Fruit fly (Drosophila melanogaster) whole organism, embryonic: Measurements from ENCODE around the gene CG12289.

Experiments used
- CG1024 ChIP-seq: fragments of 200-800 bp; sonication (Bioruptor generic); IDR thresholded peaks from 2 replicates; pipeline ENCODE4 v1.3.6; 2022; ENCODE audit warnings: missing biosample characterization, missing genetic modification characterization
- CG10267 ChIP-seq: fragments of 200-800 bp; sonication (Bioruptor generic); optimal IDR thresholded peaks from 2 replicates; lab custom pipeline; 2018; ENCODE audit warnings: missing biosample characterization, mild to moderate bottlenecking, missing genetic modification characterization, moderate library complexity
- CG10959 ChIP-seq: fragments of 200-800 bp; sonication (Bioruptor generic); IDR thresholded peaks from 2 replicates; pipeline ENCODE4 v1.3.6; 2022; ENCODE audit warnings: missing biosample characterization, missing genetic modification characterization
- CG10979 ChIP-seq: fragments of 200-800 bp; sonication (Bioruptor generic); optimal IDR thresholded peaks from 2 replicates; lab custom pipeline; 2018; ENCODE audit warnings: missing biosample characterization, mild to moderate bottlenecking, missing genetic modification characterization, moderate library complexity
- CG11398 ChIP-seq: fragments of 200-800 bp; sonication (Bioruptor generic); optimal IDR thresholded peaks from 2 replicates; lab custom pipeline; 2016; ENCODE audit warnings: missing biosample characterization, missing genetic modification characterization
- CG11723 ChIP-seq: fragments of 200-800 bp; sonication (Bioruptor generic); optimal IDR thresholded peaks from 2 replicates; lab custom pipeline; 2017; ENCODE audit warnings: missing biosample characterization, mild to moderate bottlenecking, missing genetic modification characterization
- CG12744 ChIP-seq: fragments of 200-800 bp; sonication (Bioruptor generic); optimal IDR thresholded peaks from 2 replicates; lab custom pipeline; 2016; ENCODE audit warnings: missing biosample characterization, missing genetic modification characterization
- CG13424 ChIP-seq: fragments of 200-800 bp; sonication (Bioruptor generic); optimal IDR thresholded peaks from 2 replicates; lab custom pipeline; 2019; ENCODE audit warnings: missing biosample characterization, mild to moderate bottlenecking, missing genetic modification characterization, moderate library complexity
- CG15479 ChIP-seq: fragments of 200-800 bp; sonication (Bioruptor generic); optimal IDR thresholded peaks from 3 replicates; lab custom pipeline; 2019; ENCODE audit warnings: missing biosample characterization, mild to moderate bottlenecking, missing genetic modification characterization, moderate library complexity
- CG16813 ChIP-seq: fragments of 200-800 bp; sonication (Bioruptor generic); IDR thresholded peaks from 3 replicates; pipeline ENCODE4 v1.3.6; 2022; ENCODE audit warnings: missing biosample characterization, missing genetic modification characterization; ENCODE audit not compliant: partially characterized antibody
- CG17328 ChIP-seq: fragments of 200-800 bp; sonication (Bioruptor generic); IDR thresholded peaks from 2 replicates; pipeline ENCODE4 v1.3.6; 2022; ENCODE audit warnings: missing biosample characterization, missing genetic modification characterization
- CG2678 ChIP-seq: fragments of 200-800 bp; sonication (Bioruptor generic); optimal IDR thresholded peaks from 3 replicates; lab custom pipeline; 2019; ENCODE audit warnings: missing biosample characterization, mild to moderate bottlenecking, missing genetic modification characterization, moderate library complexity
- CG31365 ChIP-seq: fragments of 200-800 bp; sonication (Bioruptor generic); optimal IDR thresholded peaks from 2 replicates; lab custom pipeline; 2018; ENCODE audit warnings: missing biosample characterization, mild to moderate bottlenecking, missing genetic modification characterization
- CG4282 ChIP-seq: fragments of 200-800 bp; sonication (Bioruptor generic); optimal IDR thresholded peaks from 2 replicates; lab custom pipeline; 2016; ENCODE audit warnings: missing biosample characterization, missing genetic modification characterization
- CG4424 ChIP-seq: fragments of 200-800 bp; sonication (Bioruptor generic); optimal IDR thresholded peaks from 3 replicates; lab custom pipeline; 2016; ENCODE audit warnings: missing biosample characterization, missing genetic modification characterization
- CG4617 ChIP-seq: fragments of 200-800 bp; sonication (Bioruptor generic); optimal IDR thresholded peaks from 3 replicates; lab custom pipeline; 2016; ENCODE audit warnings: missing biosample characterization, missing genetic modification characterization, borderline replicate concordance
- CG4707 ChIP-seq: fragments of 200-800 bp; sonication (Bioruptor generic); optimal IDR thresholded peaks from 2 replicates; lab custom pipeline; 2018; ENCODE audit warnings: missing biosample characterization, mild to moderate bottlenecking, missing genetic modification characterization, moderate library complexity
- CG9817 ChIP-seq: fragments of 200-800 bp; sonication (Bioruptor generic); optimal IDR thresholded peaks from 2 replicates; lab custom pipeline; 2018; ENCODE audit warnings: missing biosample characterization, mild to moderate bottlenecking, missing genetic modification characterization, moderate library complexity
- Chrac-16 ChIP-seq: fragments of 200-800 bp; sonication (Bioruptor generic); optimal IDR thresholded peaks from 3 replicates; lab custom pipeline; 2016; ENCODE audit warnings: missing biosample characterization, missing genetic modification characterization
- D19A ChIP-seq: fragments of 200-800 bp; optimal IDR thresholded peaks from 3 replicates; lab custom pipeline; 2019; ENCODE audit warnings: missing biosample characterization, mild to moderate bottlenecking, missing genetic modification characterization, moderate library complexity
- Dbx ChIP-seq: fragments of 200-800 bp; sonication (Bioruptor generic); IDR thresholded peaks from 3 replicates; pipeline ENCODE4 v1.3.6; 2022; ENCODE audit warnings: missing biosample characterization, missing genetic modification characterization
- Hey ChIP-seq: fragments of 200-800 bp; sonication (Bioruptor generic); optimal IDR thresholded peaks from 3 replicates; lab custom pipeline; 2018; ENCODE audit warnings: missing biosample characterization, mild to moderate bottlenecking, missing genetic modification characterization
- HmgD ChIP-seq: fragments of 200-800 bp; sonication (Bioruptor generic); optimal IDR thresholded peaks from 3 replicates; lab custom pipeline; 2016; ENCODE audit warnings: missing biosample characterization, missing genetic modification characterization
- Hsf ChIP-seq: fragments of 200-800 bp; sonication (Bioruptor generic); optimal IDR thresholded peaks from 3 replicates; lab custom pipeline; 2016; ENCODE audit warnings: missing biosample characterization, missing genetic modification characterization
- Jarid2 ChIP-seq: fragments of 200-800 bp; sonication (Bioruptor generic); optimal IDR thresholded peaks from 3 replicates; lab custom pipeline; 2017; ENCODE audit warnings: mild to moderate bottlenecking, missing biosample characterization, missing genetic modification reagents, missing genetic modification characterization
- Lpt ChIP-seq: fragments of >200 bp; optimal IDR thresholded peaks from 2 replicates; lab custom pipeline; 2018; ENCODE audit warnings: missing biosample characterization, missing genetic modification characterization
- MBD-R2 ChIP-seq: fragments of 200-800 bp; sonication (Bioruptor generic); IDR thresholded peaks from 2 replicates; pipeline ENCODE4 v1.3.6; 2022; ENCODE audit warnings: missing biosample characterization, missing genetic modification characterization
- MTF-1 ChIP-seq: fragments of 200-800 bp; sonication (Bioruptor generic); optimal IDR thresholded peaks from 2 replicates; lab custom pipeline; 2018; ENCODE audit warnings: missing biosample characterization, mild to moderate bottlenecking, missing genetic modification characterization, borderline replicate concordance
- Nf-YA ChIP-seq: fragments of 200-800 bp; sonication (Bioruptor generic); IDR thresholded peaks from 2 replicates; pipeline ENCODE4 v1.3.6; 2022; ENCODE audit warnings: missing biosample characterization, missing genetic modification characterization
- NfI ChIP-seq: fragments of 200-800 bp; sonication (Bioruptor generic); optimal IDR thresholded peaks from 3 replicates; lab custom pipeline; 2018; ENCODE audit warnings: missing biosample characterization, mild to moderate bottlenecking, missing genetic modification characterization, moderate library complexity
- Oaz ChIP-seq: fragments of 200-800 bp; sonication (Bioruptor generic); IDR thresholded peaks from 2 replicates; pipeline ENCODE4 v1.3.6; 2022; ENCODE audit warnings: missing biosample characterization, missing genetic modification characterization
- Sin3A ChIP-seq: fragments of >200 bp; optimal IDR thresholded peaks from 2 replicates; lab custom pipeline; 2018
- Sox100B ChIP-seq: fragments of 200-800 bp; sonication (Bioruptor generic); optimal IDR thresholded peaks from 3 replicates; lab custom pipeline; 2018; ENCODE audit warnings: missing biosample characterization, mild to moderate bottlenecking, missing genetic modification characterization
- ab ChIP-seq: fragments of 200-800 bp; sonication (Bioruptor generic); optimal IDR thresholded peaks from 2 replicates; lab custom pipeline; 2016; ENCODE audit warnings: missing biosample characterization, missing genetic modification characterization
- bcd ChIP-seq: fragments of 200-800 bp; sonication (Bioruptor generic); optimal IDR thresholded peaks from 2 replicates; lab custom pipeline; 2017; ENCODE audit warnings: missing biosample characterization, mild to moderate bottlenecking, missing genetic modification characterization
- br ChIP-seq: fragments of >200 bp; optimal IDR thresholded peaks from 2 replicates; lab custom pipeline; 2017
- caup ChIP-seq: fragments of 200-800 bp; sonication (Bioruptor generic); optimal IDR thresholded peaks from 3 replicates; lab custom pipeline; 2017; ENCODE audit warnings: missing biosample characterization, mild to moderate bottlenecking, missing genetic modification characterization, moderate library complexity; ENCODE audit not compliant: severe bottlenecking
- chinmo ChIP-seq: fragments of 200-800 bp; sonication (Bioruptor generic); IDR thresholded peaks from 4 replicates; pipeline ENCODE4 v1.3.6; 2022; ENCODE audit warnings: missing biosample characterization, missing genetic modification characterization; ENCODE audit not compliant: partially characterized antibody
- ci ChIP-seq: fragments of 200-800 bp; sonication (Bioruptor generic); IDR thresholded peaks from 3 replicates; pipeline ENCODE4 v1.3.6; 2022; ENCODE audit warnings: missing biosample characterization, missing genetic modification characterization
- crc ChIP-seq: fragments of 200-800 bp; sonication (Bioruptor generic); optimal IDR thresholded peaks from 2 replicates; lab custom pipeline; 2016; ENCODE audit warnings: missing biosample characterization, missing genetic modification characterization
- da ChIP-seq: fragments of 200-800 bp; sonication (Bioruptor generic); optimal IDR thresholded peaks from 2 replicates; lab custom pipeline; 2016; ENCODE audit warnings: missing biosample characterization, missing genetic modification characterization
- ems ChIP-seq: fragments of 200-800 bp; sonication (Bioruptor generic); optimal IDR thresholded peaks from 3 replicates; lab custom pipeline; 2016; ENCODE audit warnings: missing biosample characterization, missing genetic modification characterization
- eyg ChIP-seq: fragments of 200-800 bp; sonication (Bioruptor generic); optimal IDR thresholded peaks from 3 replicates; lab custom pipeline; 2016; ENCODE audit warnings: missing biosample characterization, missing genetic modification characterization
- grn ChIP-seq: fragments of 200-800 bp; sonication (Bioruptor generic); optimal IDR thresholded peaks from 3 replicates; lab custom pipeline; 2017; ENCODE audit warnings: missing biosample characterization, missing genetic modification characterization
- pan ChIP-seq, 4 experiments: fragments of >200 bp in 3 of 4; fragments of 200-800 bp in 1 of 4; sonication (Bioruptor generic) in 1 of 4; optimal IDR thresholded peaks in 3 of 4; IDR thresholded peaks in 1 of 4; 2 replicates each; pipeline versions ENCODE4 v1.3.6 to Lab custom; 2017 to 2022; ENCODE audit warnings: missing biosample characterization in 2 of 4, missing genetic modification characterization in 2 of 4, mixed read lengths in 1 of 4
- rib ChIP-seq: fragments of 200-800 bp; sonication (Bioruptor generic); IDR thresholded peaks from 2 replicates; pipeline ENCODE4 v1.3.6; 2022; ENCODE audit warnings: missing biosample characterization, missing genetic modification characterization
- sd ChIP-seq: fragments of 200-800 bp; sonication (Bioruptor generic); optimal IDR thresholded peaks from 3 replicates; lab custom pipeline; 2018; ENCODE audit warnings: missing biosample characterization, mild to moderate bottlenecking, missing genetic modification characterization, moderate library complexity
- slou ChIP-seq: fragments of 200-800 bp; sonication (Bioruptor generic); optimal IDR thresholded peaks from 3 replicates; lab custom pipeline; 2016; ENCODE audit warnings: missing biosample characterization, missing genetic modification characterization
- sna ChIP-seq: fragments of 200-800 bp; sonication (Bioruptor generic); IDR thresholded peaks from 2 replicates; pipeline ENCODE4 v1.3.6; 2022; ENCODE audit warnings: missing biosample characterization, missing genetic modification characterization; ENCODE audit not compliant: partially characterized antibody
- zen ChIP-seq: fragments of 200-800 bp; sonication (Bioruptor generic); optimal IDR thresholded peaks from 3 replicates; lab custom pipeline; 2018; ENCODE audit warnings: missing biosample characterization, mild to moderate bottlenecking, missing genetic modification characterization, moderate library complexity
- zen2 ChIP-seq: fragments of 200-800 bp; sonication (Bioruptor generic); IDR thresholded peaks from 3 replicates; pipeline ENCODE4 v1.3.6; 2022; ENCODE audit warnings: missing biosample characterization, missing genetic modification characterization; ENCODE audit not compliant: partially characterized antibody

CG12289 gene

dm6 chr3L:11450535-11450934 lies 7.7 kb downstream of the CG12289 start (continued):
- TF ChIP-seq CG1024 (GFP tag; lab: Robert Waterston, UW) (no peak), crc (GFP tag; lab: Kevin White, UChicago) (no peak), bcd (GFP tag; lab: Kevin White, UChicago) (no peak), sna (GFP tag; lab: Robert Waterston, UW) (no peak), CG15479 (GFP tag; lab: Kevin White, UChicago) (no peak), MTF-1 (GFP tag; lab: Kevin White, UChicago) (no peak), rib (GFP tag; lab: Robert Waterston, UW) (no peak), Lpt (GFP tag; lab: Kevin White, UChicago) (no peak), da (GFP tag; lab: Kevin White, UChicago) (no peak), MBD-R2 (GFP tag; lab: Robert Waterston, UW) (no peak), ems (GFP tag; lab: Kevin White, UChicago) (no peak), CG12744 (no peak), CG10267 (tag; lab: Kevin White, UChicago) (peak; percentile 49), ci (GFP tag; lab: Robert Waterston, UW) (0 out of 3 replicates have a peak, but pooled peaks have one; percentile 31), Chrac-16 (GFP tag; lab: Kevin White, UChicago) (no peak), Hsf (GFP tag; lab: Kevin White, UChicago) (no peak), CG11723 (no peak), br (lab: Kevin White, UChicago) (no peak), CG4707 (GFP tag; lab: Kevin White, UChicago) (no peak), Sin3A (lab: Kevin White, UChicago) (no peak), CG4282 (GFP tag; lab: Kevin White, UChicago) (no peak), Jarid2 (GFP tag; lab: Kevin White, UChicago) (no peak), NfI (GFP tag; lab: Kevin White, UChicago) (no peak), CG9817 (no peak), CG31365 (no peak), zen2 (GFP tag; lab: Robert Waterston, UW) (no peak), ab (GFP tag; lab: Kevin White, UChicago) (no peak), CG11398 (GFP tag; lab: Kevin White, UChicago) (no peak), CG4424 (GFP tag; lab: Kevin White, UChicago) (peak; percentile 37), CG17328 (GFP tag; lab: Robert Waterston, UW) (peak; percentile 52), Nf-YA (GFP tag; lab: Robert Waterston, UW) (no peak), CG10959 (GFP tag; lab: Robert Waterston, UW) (no peak), CG4617 (no peak), HmgD (GFP tag; lab: Kevin White, UChicago) (no peak), zen (peak; percentile 26), Oaz (GFP tag; lab: Robert Waterston, UW) (no peak), Sox100B (peak; percentile 38), eyg (GFP tag; lab: Kevin White, UChicago) (no peak), Hey (no peak), grn (no peak), CG2678 (tag; lab: Kevin White, UChicago) (peak; percentile 57), CG16813 (GFP tag; lab: Robert Waterston, UW) (no peak), sd (no peak), pan (optimal IDR thresholded peaks at IDR 0.05; lab: Kevin White, UChicago) (no peak), pan (GFP tag; optimal IDR thresholded peaks at IDR 0.05 in 1 of 2, IDR thresholded peaks at IDR 0.05 in 1 of 2) (peak in 1 of 2 experiments; percentile 29), CG13424 (tag; lab: Kevin White, UChicago) (peak; percentile 45), slou (GFP tag; lab: Kevin White, UChicago) (no peak), chinmo (GFP tag; lab: Robert Waterston, UW) (no peak), CG10979 (tag; lab: Kevin White, UChicago) (peak; percentile 56), caup (GFP tag; lab: Kevin White, UChicago) (no peak), Dbx (0 out of 3 replicates have a peak, but pooled peaks have one; percentile 25), D19A (tag; lab: Kevin White, UChicago) (peak; percentile 37)
